Worm (Caenorhabditis elegans) whole organism, L3 larva: ENCODE measurements around the gene ins-4.
"Not testable (repeated sequence)": the region's sequence is repeated elsewhere in the genome, so short reads cannot be mapped to it uniquely, and the experiment has no call there.

Experiments used
- R02D3.7 ChIP-seq: fragments of 150-350 bp; optimal IDR thresholded peaks from 2 replicates; lab custom pipeline; 2014; ENCODE audit warnings: missing biosample characterization, missing genetic modification characterization
- ama-1 ChIP-seq: fragments of 150-350 bp; optimal IDR thresholded peaks from 2 replicates; lab custom pipeline; 2018
- ceh-16 ChIP-seq: sonication (generic microtip); optimal IDR thresholded peaks from 2 replicates; lab custom pipeline; 2017; ENCODE audit warnings: missing biosample characterization, missing genetic modification characterization
- ceh-28 ChIP-seq: fragments of 150-350 bp; optimal IDR thresholded peaks from 2 replicates; lab custom pipeline; 2014; ENCODE audit warnings: missing biosample characterization, missing genetic modification reagents, missing genetic modification characterization
- daf-12 ChIP-seq: fragments of 150-350 bp; optimal IDR thresholded peaks from 2 replicates; lab custom pipeline; 2014; ENCODE audit warnings: missing biosample characterization, missing genetic modification reagents, missing genetic modification characterization
- egl-27 ChIP-seq: sonication (generic microtip); optimal IDR thresholded peaks from 4 replicates; lab custom pipeline; 2017; ENCODE audit warnings: missing biosample characterization, missing genetic modification reagents, missing genetic modification characterization
- egl-5 ChIP-seq: fragments of 150-350 bp; optimal IDR thresholded peaks from 2 replicates; lab custom pipeline; 2017; ENCODE audit warnings: missing biosample characterization, missing genetic modification reagents, missing genetic modification characterization, inconsistent platforms
- elt-2 ChIP-seq: sonication (generic microtip); optimal IDR thresholded peaks from 2 replicates; lab custom pipeline; 2016; ENCODE audit warnings: missing genetic modification reagents, mild to moderate bottlenecking, missing genetic modification characterization, missing compliant biosample characterization
- eor-1 ChIP-seq, 2 experiments: fragments of 150-350 bp; optimal IDR thresholded peaks; 2 replicates each; lab custom pipeline; 2014 to 2018; ENCODE audit warnings: missing biosample characterization in 2 of 2, missing genetic modification characterization in 2 of 2
- fkh-10 ChIP-seq: sonication (generic microtip); optimal IDR thresholded peaks from 2 replicates; lab custom pipeline; 2017; ENCODE audit warnings: missing biosample characterization, missing genetic modification reagents, missing genetic modification characterization
- fkh-2 ChIP-seq: fragments of 150-350 bp; optimal IDR thresholded peaks from 2 replicates; lab custom pipeline; 2014; ENCODE audit warnings: missing biosample characterization, missing genetic modification reagents, missing genetic modification characterization
- fos-1 ChIP-seq: fragments of 150-350 bp; optimal IDR thresholded peaks from 2 replicates; lab custom pipeline; 2014; ENCODE audit warnings: missing biosample characterization, missing genetic modification characterization
- hmg-11 ChIP-seq: sonication (generic microtip); optimal IDR thresholded peaks from 2 replicates; lab custom pipeline; 2016; ENCODE audit warnings: missing genetic modification characterization, missing compliant biosample characterization
- jun-1 ChIP-seq: fragments of 150-350 bp; optimal IDR thresholded peaks from 2 replicates; lab custom pipeline; 2014; ENCODE audit warnings: missing biosample characterization, missing genetic modification reagents, missing genetic modification characterization
- lin-39 ChIP-seq: fragments of 150-350 bp; optimal IDR thresholded peaks from 2 replicates; lab custom pipeline; 2018; ENCODE audit warnings: missing biosample characterization, missing genetic modification reagents, missing genetic modification characterization
- mdl-1 ChIP-seq: fragments of 150-350 bp; optimal IDR thresholded peaks from 2 replicates; lab custom pipeline; 2014; ENCODE audit warnings: missing biosample characterization, missing genetic modification characterization
- mml-1 ChIP-seq: fragments of 150-350 bp; sonication (generic microtip); optimal IDR thresholded peaks from 3 replicates; lab custom pipeline; 2014; ENCODE audit warnings: missing biosample characterization, missing genetic modification characterization
- nfya-1 ChIP-seq: sonication (generic microtip); optimal IDR thresholded peaks from 2 replicates; lab custom pipeline; 2017; ENCODE audit warnings: missing genetic modification characterization, mild to moderate bottlenecking, missing compliant biosample characterization, antibody characterized with exemption, moderate library complexity; ENCODE audit not compliant: insufficient read depth
- nhr-11 ChIP-seq: fragments of 150-350 bp; optimal IDR thresholded peaks from 2 replicates; lab custom pipeline; 2014; ENCODE audit warnings: missing biosample characterization, missing genetic modification characterization
- nhr-12 ChIP-seq: fragments of 150-350 bp; optimal IDR thresholded peaks from 2 replicates; lab custom pipeline; 2014; ENCODE audit warnings: missing biosample characterization, missing genetic modification characterization
- nhr-237 ChIP-seq: fragments of 150-350 bp; optimal IDR thresholded peaks from 2 replicates; lab custom pipeline; 2014; ENCODE audit warnings: missing biosample characterization, missing genetic modification characterization
- nhr-28 ChIP-seq: fragments of 150-350 bp; optimal IDR thresholded peaks from 2 replicates; lab custom pipeline; 2014; ENCODE audit warnings: missing biosample characterization, missing genetic modification characterization
- nhr-43 ChIP-seq: sonication (generic microtip); optimal IDR thresholded peaks from 2 replicates; lab custom pipeline; 2016; ENCODE audit warnings: mild to moderate bottlenecking, missing genetic modification characterization, missing compliant biosample characterization; ENCODE audit not compliant: poor library complexity, severe bottlenecking
- nhr-67 ChIP-seq: fragments of 150-350 bp; optimal IDR thresholded peaks from 2 replicates; lab custom pipeline; 2014; ENCODE audit warnings: missing biosample characterization, missing genetic modification characterization
- nhr-76 ChIP-seq: fragments of 150-350 bp; sonication (generic microtip); optimal IDR thresholded peaks from 5 replicates; lab custom pipeline; 2014; ENCODE audit warnings: missing biosample characterization, missing genetic modification characterization
- nhr-77 ChIP-seq: fragments of 150-350 bp; optimal IDR thresholded peaks from 2 replicates; lab custom pipeline; 2014; ENCODE audit warnings: missing biosample characterization, missing genetic modification characterization
- pha-4 ChIP-seq: fragments of 150-350 bp; optimal IDR thresholded peaks from 2 replicates; lab custom pipeline; 2014; ENCODE audit warnings: missing biosample characterization, missing genetic modification reagents, missing genetic modification characterization
- pqm-1 ChIP-seq: fragments of 150-350 bp; optimal IDR thresholded peaks from 2 replicates; lab custom pipeline; 2017; ENCODE audit warnings: missing biosample characterization, missing genetic modification characterization, inconsistent platforms
- sea-2 ChIP-seq: fragments of 150-350 bp; sonication (generic microtip); optimal IDR thresholded peaks from 4 replicates; lab custom pipeline; 2014; ENCODE audit warnings: missing biosample characterization, missing genetic modification reagents, missing genetic modification characterization
- snpc-4 ChIP-seq: fragments of 150-350 bp; optimal IDR thresholded peaks from 2 replicates; lab custom pipeline; 2014; ENCODE audit warnings: missing biosample characterization, missing genetic modification characterization
- unc-39 ChIP-seq: sonication (generic microtip); optimal IDR thresholded peaks from 4 replicates; lab custom pipeline; 2017; ENCODE audit warnings: missing biosample characterization, missing genetic modification characterization
- unc-62 ChIP-seq: fragments of 150-350 bp; sonication (generic microtip); optimal IDR thresholded peaks from 4 replicates; lab custom pipeline; 2014; ENCODE audit warnings: missing biosample characterization, missing genetic modification reagents, missing genetic modification characterization
- zag-1 ChIP-seq: fragments of 150-350 bp; optimal IDR thresholded peaks from 2 replicates; lab custom pipeline; 2014; ENCODE audit warnings: missing biosample characterization, missing genetic modification characterization
- ztf-4 ChIP-seq: fragments of 150-350 bp; optimal IDR thresholded peaks from 2 replicates; lab custom pipeline; 2014; ENCODE audit warnings: missing biosample characterization, missing genetic modification characterization

Gene ins-4

ce11 chrII:6000136-6000535, 4.0 kb downstream of the ins-4 start, which contains the start of gene ins-6:
Gene ins-6, plus strand, starts transcription at chrII:6000436.
- TF ChIP-seq lin-39 (tag; lab: Kevin White, UChicago) (no peak), mdl-1 (tag; lab: Kevin White, UChicago) (no peak), ama-1 (no peak), egl-5 (tag; lab: Kevin White, UChicago) (no peak), fos-1 (no peak), pha-4 (no peak), snpc-4 (tag; lab: Kevin White, UChicago) (no peak), fkh-10 (GFP tag; lab: Kevin White, UChicago) (no peak), nfya-1 (tag; lab: Kevin White, UChicago) (no peak), R02D3.7 (no peak), eor-1 (tag; optimal IDR thresholded peaks at IDR 0.05; lab: Kevin White, UChicago) (no peak), nhr-237 (no peak), zag-1 (tag; lab: Kevin White, UChicago) (no peak), ceh-16 (no peak)

ce11 chrII:6001004-6001403, 4.8 kb downstream of the ins-4 start:
- TF ChIP-seq jun-1 (tag; lab: Kevin White, UChicago) (no peak), nhr-77 (tag; lab: Kevin White, UChicago) (no peak), nhr-76 (tag; lab: Kevin White, UChicago) (no peak), egl-5 (tag; lab: Kevin White, UChicago) (no peak), fkh-10 (GFP tag; lab: Kevin White, UChicago) (no peak), unc-62 (GFP tag; lab: Kevin White, UChicago) (no peak), nhr-11 (no peak), mdl-1 (tag; lab: Kevin White, UChicago) (no peak), snpc-4 (tag; lab: Kevin White, UChicago) (no peak), ceh-28 (no peak), nhr-43 (tag; lab: Kevin White, UChicago) (no peak), nfya-1 (tag; lab: Kevin White, UChicago) (no peak), nhr-28 (tag; lab: Kevin White, UChicago) (no peak), pqm-1 (tag; lab: Kevin White, UChicago) (no peak), unc-39 (tag; lab: Kevin White, UChicago) (no peak), nhr-12 (tag; lab: Kevin White, UChicago) (no peak)

ce11 chrII:6008887-6009286, 12.7 kb downstream of the ins-4 start, which contains the start of gene ZK84.4:
Gene ZK84.4, minus strand, starts transcription at chrII:6008987.
- not testable (repeated sequence) for TF ChIP-seq mml-1; unc-39 (tag; lab: Kevin White, UChicago); jun-1 (tag; lab: Kevin White, UChicago)

- TF ChIP-seq nhr-43 (tag; lab: Kevin White, UChicago) (no peak), elt-2 (tag; lab: Kevin White, UChicago) (no peak)
These were observed 14.4 kb downstream of the ins-4 start, which contains the start of gene ins-20 for ce11 chrII:6010544-6010943. Gene ins-20, plus strand, starts transcription at chrII:6010844.

ce11 chrII:6014057-6014456, 17.9 kb downstream of the ins-4 start, which contains the start of gene ZK84.2:
Gene ZK84.2, plus strand, starts transcription at chrII:6014357.
- not testable (repeated sequence) for TF ChIP-seq nfya-1 (tag; lab: Kevin White, UChicago); sea-2 (GFP tag; lab: Kevin White, UChicago); fkh-2 (tag; lab: Kevin White, UChicago)

ce11 chrII:6016410-6016809, 20.2 kb downstream of the ins-4 start, which contains the start of gene ZK84.5:
Gene ZK84.5, minus strand, starts transcription at chrII:6016510.
- no peak for TF ChIP-seq lin-39 (tag; lab: Kevin White, UChicago)
- no peak for TF ChIP-seq nhr-11
- TF ChIP-seq, all 47 proteins: peak for 0

ce11 chrII:6020353-6020752, 24.2 kb downstream of the ins-4 start, which contains the start of gene ZK84.1:
Gene ZK84.1, plus strand, starts transcription at chrII:6020653.
- TF ChIP-seq nhr-76 (tag; lab: Kevin White, UChicago) (no peak), sea-2 (GFP tag; lab: Kevin White, UChicago) (no peak), nhr-67 (tag; lab: Kevin White, UChicago) (no peak), egl-27 (tag; lab: Kevin White, UChicago) (no peak), fkh-10 (GFP tag; lab: Kevin White, UChicago) (no peak), pqm-1 (tag; lab: Kevin White, UChicago) (no peak), hmg-11 (tag; lab: Kevin White, UChicago) (no peak), mml-1 (no peak), nhr-12 (tag; lab: Kevin White, UChicago) (no peak), ztf-4 (no peak), lin-39 (tag; lab: Kevin White, UChicago) (no peak), nhr-11 (no peak), daf-12 (tag; lab: Kevin White, UChicago) (no peak)
